Worm (Caenorhabditis elegans): ENCODE results near the gene flap-1.

DNA sequence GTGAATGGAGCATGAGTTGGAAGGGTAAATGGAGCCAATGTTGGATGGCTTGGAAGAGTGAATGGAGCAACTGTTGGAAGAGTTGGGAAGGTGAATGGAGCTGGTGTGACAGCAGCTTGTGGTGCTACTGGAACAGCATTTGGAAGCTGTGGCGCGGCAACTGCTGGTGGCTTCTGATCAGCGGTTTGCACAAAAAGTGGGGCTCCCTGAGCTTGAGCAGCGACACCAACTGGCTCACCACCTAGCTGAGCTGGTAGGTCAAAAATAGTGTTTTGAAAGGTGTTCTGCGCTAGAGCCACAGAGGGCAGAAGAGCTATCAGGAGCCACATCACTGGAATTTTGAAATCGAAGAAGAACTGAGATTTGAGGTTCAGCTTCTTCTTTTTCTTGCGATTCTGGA is 16.7 kb upstream of the flap-1 start:
- TF ChIP-seq fkh-10 (GFP tag; optimal IDR thresholded peaks at IDR 0.05) (no peak), ceh-22 (tag; optimal IDR thresholded peaks at IDR 0.05) (no peak), tbx-7 (tag; optimal IDR thresholded peaks at IDR 0.05) (no peak), ref-2 (tag; optimal IDR thresholded peaks at IDR 0.05) (no peak), pha-4 (tag; optimal IDR thresholded peaks at IDR 0.05) (no peak), unc-86 (tag; optimal IDR thresholded peaks at IDR 0.05) (no peak), ceh-24 (tag; optimal IDR thresholded peaks at IDR 0.05) (no peak), hlh-30 (tag; optimal IDR thresholded peaks at IDR 0.05; ENCODE audit: insufficient read depth) (no peak), sox-2 (GFP tag; IDR thresholded peaks at IDR 0.05) (no peak), npax-4 (tag; optimal IDR thresholded peaks at IDR 0.05) (no peak), elt-4 (tag; optimal IDR thresholded peaks at IDR 0.05) (no peak), ama-1 (optimal IDR thresholded peaks at IDR 0.05) (no peak), nfya-1 (tag; optimal IDR thresholded peaks at IDR 0.05) (no peak)

Measured in whole organism, late embryonic.